Worm (Caenorhabditis elegans) whole organism, L2 larva: ENCODE measurements around the gene pnn-1.

ENCODE experiments used
- ZK546.5 ChIP-seq: sonication (generic microtip); optimal IDR thresholded peaks from 2 replicates; lab custom pipeline; 2017; ENCODE audit warnings: missing biosample characterization, missing genetic modification characterization
- blmp-1 ChIP-seq: sonication (generic microtip); optimal IDR thresholded peaks from 2 replicates; lab custom pipeline; 2017; ENCODE audit warnings: missing genetic modification characterization, mild to moderate bottlenecking, missing compliant biosample characterization, antibody characterized with exemption, moderate library complexity; ENCODE audit not compliant: insufficient read depth
- ceh-16 ChIP-seq: fragments of 150-350 bp; optimal IDR thresholded peaks from 2 replicates; lab custom pipeline; 2014; ENCODE audit warnings: missing biosample characterization, missing genetic modification characterization
- ceh-82 ChIP-seq: fragments of 150-350 bp; optimal IDR thresholded peaks from 2 replicates; lab custom pipeline; 2014; ENCODE audit warnings: missing biosample characterization, missing genetic modification characterization
- dmd-4 ChIP-seq: sonication (generic microtip); optimal IDR thresholded peaks from 2 replicates; lab custom pipeline; 2017; ENCODE audit warnings: missing biosample characterization, missing genetic modification characterization
- fos-1 ChIP-seq: fragments of 150-350 bp; optimal IDR thresholded peaks from 2 replicates; lab custom pipeline; 2014; ENCODE audit warnings: missing biosample characterization, missing genetic modification characterization
- mab-5 ChIP-seq: fragments of 150-350 bp; optimal IDR thresholded peaks from 2 replicates; lab custom pipeline; 2014; ENCODE audit warnings: missing biosample characterization, missing genetic modification characterization
- mdl-1 ChIP-seq, 2 experiments: fragments of 150-350 bp in 1 of 2; sonication (generic microtip) in 1 of 2; optimal IDR thresholded peaks; 2 replicates each; lab custom pipeline; 2017; ENCODE audit warnings: missing biosample characterization in 2 of 2, missing genetic modification characterization in 2 of 2
- nhr-6 ChIP-seq: fragments of 150-350 bp; optimal IDR thresholded peaks from 2 replicates; lab custom pipeline; 2014; ENCODE audit warnings: missing biosample characterization, missing genetic modification characterization
- unc-62 ChIP-seq: fragments of 150-350 bp; optimal IDR thresholded peaks from 2 replicates; lab custom pipeline; 2014; ENCODE audit warnings: missing biosample characterization, missing genetic modification reagents, missing genetic modification characterization
- zag-1 ChIP-seq: fragments of 150-350 bp; optimal IDR thresholded peaks from 2 replicates; lab custom pipeline; 2014; ENCODE audit warnings: missing biosample characterization, missing genetic modification characterization
- ztf-4 ChIP-seq: fragments of 150-350 bp; optimal IDR thresholded peaks from 2 replicates; lab custom pipeline; 2014; ENCODE audit warnings: missing biosample characterization, missing genetic modification characterization

DNA sequence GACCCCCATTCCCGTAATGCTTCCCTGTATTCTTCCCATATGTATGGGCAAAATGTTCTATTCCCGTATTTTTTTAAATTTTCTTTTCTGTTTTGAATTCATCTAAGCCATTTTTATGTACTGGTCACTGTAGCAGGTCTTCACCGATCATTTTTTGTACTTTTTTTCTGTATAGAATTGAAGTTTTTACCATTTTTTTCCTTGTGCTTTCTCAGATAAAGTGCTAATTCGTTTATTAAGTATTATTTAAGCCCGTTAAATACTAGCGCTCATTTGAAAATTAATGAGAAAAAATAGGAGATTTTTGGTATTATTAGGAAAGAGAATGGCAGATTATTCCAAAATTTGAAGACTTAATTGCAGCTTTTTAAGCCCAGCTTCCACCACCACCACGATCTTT is 35.8 kb downstream of the pnn-1 start:
- TF ChIP-seq zag-1 (no peak), ztf-4 (tag; lab: Kevin White, UChicago) (no peak), ceh-82 (no peak), mdl-1 (tag; optimal IDR thresholded peaks at IDR 0.05; lab: Kevin White, UChicago) (no peak), nhr-6 (tag; lab: Kevin White, UChicago) (no peak), unc-62 (GFP tag; lab: Kevin White, UChicago) (no peak), mab-5 (tag; lab: Kevin White, UChicago) (no peak), ceh-16 (tag; lab: Kevin White, UChicago) (no peak), blmp-1 (tag; lab: Kevin White, UChicago) (no peak), dmd-4 (no peak), fos-1 (tag; lab: Kevin White, UChicago) (no peak), ZK546.5 (tag; lab: Kevin White, UChicago) (no peak)
